Fruit fly (Drosophila melanogaster) whole organism, embryonic: Measurements from ENCODE around the gene RabX5.
A peak's percentile ranks its signal among the peaks of the same experiment; 100 is the strongest.

Experiments used
- B-H2 ChIP-seq: fragments of 200-800 bp; sonication (Bioruptor generic); optimal IDR thresholded peaks from 2 replicates; lab custom pipeline; 2018; ENCODE audit warnings: missing biosample characterization, mild to moderate bottlenecking, missing genetic modification characterization
- BEAF-32 ChIP-seq: fragments of 200-800 bp; sonication (Bioruptor generic); optimal IDR thresholded peaks from 3 replicates; lab custom pipeline; 2017; ENCODE audit warnings: missing biosample characterization, missing genetic modification characterization, mild to moderate bottlenecking, moderate library complexity, missing genetic modification reagents
- CG10274 ChIP-seq: fragments of 200-800 bp; sonication (Bioruptor generic); optimal IDR thresholded peaks from 3 replicates; lab custom pipeline; 2017; ENCODE audit warnings: missing biosample characterization, mild to moderate bottlenecking, missing genetic modification characterization
- CG10321 ChIP-seq: fragments of 200-800 bp; sonication (Bioruptor generic); IDR thresholded peaks from 2 replicates; pipeline ENCODE4 v1.3.6; 2022; ENCODE audit warnings: missing biosample characterization, missing genetic modification characterization
- CG10366 ChIP-seq: fragments of 200-800 bp; sonication (Bioruptor generic); IDR thresholded peaks from 2 replicates; pipeline ENCODE4 v1.3.6; 2022; ENCODE audit warnings: missing biosample characterization, missing genetic modification characterization
- CG12659 ChIP-seq: fragments of 200-800 bp; sonication (Bioruptor generic); optimal IDR thresholded peaks from 3 replicates; lab custom pipeline; 2017; ENCODE audit warnings: mild to moderate bottlenecking, missing biosample characterization, missing genetic modification reagents, missing genetic modification characterization
- CG14014 ChIP-seq: fragments of 200-800 bp; sonication (Bioruptor generic); IDR thresholded peaks from 2 replicates; pipeline ENCODE4 v1.3.6; 2022; ENCODE audit warnings: missing biosample characterization, missing genetic modification characterization
- CG14860 ChIP-seq: fragments of 200-800 bp; sonication (Bioruptor generic); IDR thresholded peaks from 3 replicates; pipeline ENCODE4 v1.3.6; 2022; ENCODE audit warnings: missing biosample characterization, missing genetic modification characterization; ENCODE audit not compliant: partially characterized antibody
- CG1529 ChIP-seq: fragments of 200-800 bp; sonication (Bioruptor generic); optimal IDR thresholded peaks from 3 replicates; lab custom pipeline; 2018; ENCODE audit warnings: missing biosample characterization, missing genetic modification characterization
- CG15601 ChIP-seq: fragments of 200-800 bp; sonication (Bioruptor generic); optimal IDR thresholded peaks from 3 replicates; lab custom pipeline; 2019; ENCODE audit warnings: missing biosample characterization, mild to moderate bottlenecking, missing genetic modification characterization, moderate library complexity
- CG1602 ChIP-seq: fragments of 200-800 bp; sonication (Bioruptor generic); optimal IDR thresholded peaks from 3 replicates; lab custom pipeline; 2016; ENCODE audit warnings: missing biosample characterization, missing genetic modification characterization
- CG16863 ChIP-seq: fragments of 200-800 bp; sonication (Bioruptor generic); optimal IDR thresholded peaks from 3 replicates; lab custom pipeline; 2016; ENCODE audit warnings: missing biosample characterization, missing genetic modification characterization
- CG1792 ChIP-seq: fragments of 200-800 bp; sonication (Bioruptor generic); optimal IDR thresholded peaks from 2 replicates; lab custom pipeline; 2016; ENCODE audit warnings: missing biosample characterization, missing genetic modification characterization
- CG18476 ChIP-seq: fragments of 200-800 bp; sonication (Bioruptor generic); optimal IDR thresholded peaks from 2 replicates; lab custom pipeline; 2016; ENCODE audit warnings: missing biosample characterization, mild to moderate bottlenecking, missing genetic modification characterization
- CG18599 ChIP-seq: fragments of 200-800 bp; sonication (Bioruptor generic); optimal IDR thresholded peaks from 3 replicates; lab custom pipeline; 2017; ENCODE audit warnings: missing biosample characterization, missing genetic modification characterization, mild to moderate bottlenecking, moderate library complexity, missing genetic modification reagents
- CG2712 ChIP-seq: fragments of 200-800 bp; optimal IDR thresholded peaks from 3 replicates; lab custom pipeline; 2019; ENCODE audit warnings: missing biosample characterization, mild to moderate bottlenecking, missing genetic modification characterization, moderate library complexity
- CG6654 ChIP-seq: fragments of 200-800 bp; sonication (Bioruptor generic); optimal IDR thresholded peaks from 2 replicates; lab custom pipeline; 2017; ENCODE audit warnings: missing biosample characterization, mild to moderate bottlenecking, missing genetic modification characterization
- CG6689 ChIP-seq: fragments of 200-800 bp; sonication (Bioruptor generic); IDR thresholded peaks from 2 replicates; pipeline ENCODE4 v1.3.6; 2022; ENCODE audit warnings: missing biosample characterization, missing genetic modification characterization
- CG6791 ChIP-seq: fragments of 200-800 bp; sonication (Bioruptor generic); IDR thresholded peaks from 3 replicates; pipeline ENCODE4 v1.3.6; 2022; ENCODE audit warnings: missing biosample characterization, missing genetic modification characterization; ENCODE audit not compliant: partially characterized antibody
- CG7271 ChIP-seq: fragments of 200-800 bp; sonication (Bioruptor generic); optimal IDR thresholded peaks from 2 replicates; lab custom pipeline; 2018; ENCODE audit warnings: missing biosample characterization, mild to moderate bottlenecking, missing genetic modification characterization, moderate library complexity
- CG7786 ChIP-seq: fragments of 200-800 bp; sonication (Bioruptor generic); optimal IDR thresholded peaks from 2 replicates; lab custom pipeline; 2016; ENCODE audit warnings: missing biosample characterization, missing genetic modification characterization
- CG8944 ChIP-seq: fragments of 200-800 bp; sonication (Bioruptor generic); optimal IDR thresholded peaks from 3 replicates; lab custom pipeline; 2016; ENCODE audit warnings: missing biosample characterization, missing genetic modification characterization
- Chrac-16 ChIP-seq: fragments of 200-800 bp; sonication (Bioruptor generic); optimal IDR thresholded peaks from 3 replicates; lab custom pipeline; 2016; ENCODE audit warnings: missing biosample characterization, missing genetic modification characterization
- E2f2 ChIP-seq: fragments of 200-800 bp; sonication (Bioruptor generic); IDR thresholded peaks from 2 replicates; pipeline ENCODE4 v1.3.6; 2022; ENCODE audit warnings: missing biosample characterization, missing genetic modification characterization
- ERR ChIP-seq: fragments of 200-800 bp; sonication (Bioruptor generic); optimal IDR thresholded peaks from 2 replicates; lab custom pipeline; 2016; ENCODE audit warnings: missing biosample characterization, missing genetic modification characterization
- Hr51 ChIP-seq, 2 experiments: fragments of 200-800 bp; sonication (Bioruptor generic); optimal IDR thresholded peaks; 2 replicates in 1 of 2; 3 replicates in 1 of 2; lab custom pipeline; 2016 to 2018; ENCODE audit warnings: missing biosample characterization in 2 of 2, missing genetic modification characterization in 2 of 2, mild to moderate bottlenecking in 1 of 2, moderate library complexity in 1 of 2
- NFAT ChIP-seq: fragments of 200-800 bp; sonication (Bioruptor generic); IDR thresholded peaks from 2 replicates; pipeline ENCODE4 v1.3.6; 2022; ENCODE audit warnings: missing biosample characterization, missing genetic modification characterization
- YL-1 ChIP-seq: fragments of 200-800 bp; sonication (Bioruptor generic); optimal IDR thresholded peaks from 3 replicates; lab custom pipeline; 2017; ENCODE audit warnings: missing biosample characterization, mild to moderate bottlenecking, missing genetic modification characterization
- ab ChIP-seq: fragments of 200-800 bp; sonication (Bioruptor generic); optimal IDR thresholded peaks from 2 replicates; lab custom pipeline; 2016; ENCODE audit warnings: missing biosample characterization, missing genetic modification characterization
- btn ChIP-seq: fragments of 200-800 bp; sonication (Bioruptor generic); optimal IDR thresholded peaks from 2 replicates; lab custom pipeline; 2016; ENCODE audit warnings: missing biosample characterization, missing genetic modification characterization
- caup ChIP-seq: fragments of 200-800 bp; sonication (Bioruptor generic); optimal IDR thresholded peaks from 3 replicates; lab custom pipeline; 2017; ENCODE audit warnings: missing biosample characterization, mild to moderate bottlenecking, missing genetic modification characterization, moderate library complexity; ENCODE audit not compliant: severe bottlenecking
- cg ChIP-seq: fragments of 200-800 bp; sonication (Bioruptor generic); optimal IDR thresholded peaks from 3 replicates; lab custom pipeline; 2019; ENCODE audit warnings: missing biosample characterization, mild to moderate bottlenecking, missing genetic modification characterization, moderate library complexity
- en ChIP-seq: fragments of 200-800 bp; sonication (Bioruptor generic); optimal IDR thresholded peaks from 2 replicates; lab custom pipeline; 2016; ENCODE audit warnings: missing biosample characterization, missing genetic modification characterization
- eve ChIP-seq, 2 experiments: fragments of >200 bp; optimal IDR thresholded peaks; 2 replicates each; lab custom pipeline; 2017; ENCODE audit warnings: missing biosample characterization in 2 of 2, missing genetic modification characterization in 2 of 2
- exex ChIP-seq: fragments of 200-800 bp; sonication (Bioruptor generic); optimal IDR thresholded peaks from 4 replicates; lab custom pipeline; 2018; ENCODE audit warnings: missing biosample characterization, mild to moderate bottlenecking, missing genetic modification characterization, moderate library complexity
- h ChIP-seq: fragments of >200 bp; optimal IDR thresholded peaks from 2 replicates; lab custom pipeline; 2017
- hb ChIP-seq: fragments of 200-800 bp; sonication (Bioruptor generic); IDR thresholded peaks from 3 replicates; pipeline ENCODE4 v1.3.6; 2022; ENCODE audit warnings: missing biosample characterization, missing genetic modification characterization; ENCODE audit not compliant: partially characterized antibody
- lilli ChIP-seq: fragments of 200-800 bp; sonication (Bioruptor generic); optimal IDR thresholded peaks from 3 replicates; lab custom pipeline; 2016; ENCODE audit warnings: missing biosample characterization, missing genetic modification characterization
- luna ChIP-seq: fragments of 200-800 bp; sonication (Bioruptor generic); optimal IDR thresholded peaks from 2 replicates; lab custom pipeline; 2016; ENCODE audit warnings: missing biosample characterization, missing genetic modification characterization
- mirr ChIP-seq: fragments of 200-800 bp; sonication (Bioruptor generic); optimal IDR thresholded peaks from 3 replicates; lab custom pipeline; 2018; ENCODE audit warnings: missing biosample characterization, mild to moderate bottlenecking, missing genetic modification characterization
- nerfin-2 ChIP-seq: fragments of 200-800 bp; sonication (Bioruptor generic); IDR thresholded peaks from 2 replicates; pipeline ENCODE4 v1.3.6; 2022; ENCODE audit warnings: missing biosample characterization, missing genetic modification characterization; ENCODE audit not compliant: partially characterized antibody
- oc ChIP-seq: fragments of 200-800 bp; sonication (Bioruptor generic); optimal IDR thresholded peaks from 2 replicates; lab custom pipeline; 2018; ENCODE audit warnings: missing biosample characterization, mild to moderate bottlenecking, missing genetic modification characterization, moderate library complexity
- pan ChIP-seq, 4 experiments: fragments of >200 bp in 3 of 4; fragments of 200-800 bp in 1 of 4; sonication (Bioruptor generic) in 1 of 4; optimal IDR thresholded peaks in 3 of 4; IDR thresholded peaks in 1 of 4; 2 replicates each; pipeline versions ENCODE4 v1.3.6 to Lab custom; 2017 to 2022; ENCODE audit warnings: missing biosample characterization in 2 of 4, missing genetic modification characterization in 2 of 4, mixed read lengths in 1 of 4
- pho ChIP-seq: fragments of 200-800 bp; sonication (Bioruptor generic); optimal IDR thresholded peaks from 2 replicates; lab custom pipeline; 2016; ENCODE audit warnings: missing biosample characterization, missing genetic modification characterization
- sima ChIP-seq: fragments of 200-800 bp; sonication (Bioruptor generic); optimal IDR thresholded peaks from 2 replicates; lab custom pipeline; 2016; ENCODE audit warnings: missing biosample characterization, missing genetic modification characterization
- stc ChIP-seq: fragments of 200-800 bp; sonication (Bioruptor generic); IDR thresholded peaks from 2 replicates; pipeline ENCODE4 v1.3.6; 2022; ENCODE audit warnings: missing biosample characterization, missing genetic modification characterization
- trem ChIP-seq: fragments of 200-800 bp; optimal IDR thresholded peaks from 3 replicates; lab custom pipeline; 2019; ENCODE audit warnings: missing biosample characterization, mild to moderate bottlenecking, missing genetic modification characterization, moderate library complexity
- wdn ChIP-seq: fragments of 200-800 bp; sonication (Bioruptor generic); IDR thresholded peaks from 2 replicates; pipeline ENCODE4 v1.3.6; 2022; ENCODE audit warnings: missing biosample characterization, missing genetic modification characterization
- wor ChIP-seq: fragments of 200-800 bp; sonication (Bioruptor generic); IDR thresholded peaks from 2 replicates; pipeline ENCODE4 v1.3.6; 2022; ENCODE audit warnings: missing biosample characterization, missing genetic modification characterization
- yki ChIP-seq: fragments of >200 bp; optimal IDR thresholded peaks from 3 replicates; lab custom pipeline; 2018

The RabX5 gene

DNA sequence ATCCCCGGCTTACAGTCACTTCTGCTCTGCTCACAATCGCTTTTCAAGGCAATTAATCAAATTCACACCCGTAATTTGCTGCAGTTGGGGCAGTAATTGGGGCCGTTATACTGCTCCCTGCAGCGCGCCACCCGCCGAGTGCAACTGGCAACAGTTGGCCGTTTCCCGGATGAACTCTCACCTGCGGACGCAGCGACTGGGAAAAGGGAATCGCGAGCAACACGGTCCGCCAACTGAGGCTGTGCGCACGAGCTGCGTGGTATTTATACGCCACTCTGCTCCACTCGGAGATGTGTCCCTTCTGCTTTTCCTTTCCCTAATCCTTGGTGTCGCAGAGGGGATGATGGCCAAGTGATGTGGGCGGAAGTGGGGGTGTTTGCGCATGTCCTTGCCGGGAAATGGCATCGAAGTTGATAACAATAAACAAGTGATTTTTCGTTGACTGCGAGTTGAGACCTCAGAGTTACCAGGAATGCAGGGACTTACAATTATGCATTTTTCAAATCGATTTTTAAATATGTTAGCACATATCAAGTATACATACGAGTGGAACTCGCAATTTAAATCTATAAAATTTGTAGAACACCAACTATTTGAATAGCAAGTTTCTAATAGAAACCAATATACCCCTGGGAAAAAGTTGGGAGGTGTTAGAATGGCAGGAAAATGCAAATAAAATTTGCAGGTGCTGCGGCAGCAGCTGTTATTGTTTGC lies 40.7 kb downstream of the RabX5 start, which contains the start of gene GC (continued):
- TF ChIP-seq CG6654 (no peak), CG8944 (GFP tag; lab: Kevin White, UChicago) (no peak), CG14014 (GFP tag; lab: Robert Waterston, UW) (0 out of 2 replicates have a peak, but pooled peaks have one; percentile 13), luna (GFP tag; lab: Kevin White, UChicago) (no peak), NFAT (no peak), wor (GFP tag; lab: Robert Waterston, UW) (no peak), CG18599 (peak; percentile 26), pho (GFP tag; lab: Kevin White, UChicago) (peak; percentile 16), CG15601 (tag; lab: Kevin White, UChicago) (no peak), cg (GFP tag; lab: Kevin White, UChicago) (no peak), CG7271 (tag; lab: Kevin White, UChicago) (no peak), caup (GFP tag; lab: Kevin White, UChicago) (no peak), CG1792 (GFP tag; lab: Kevin White, UChicago) (no peak), sima (no peak), CG16863 (GFP tag; lab: Kevin White, UChicago) (no peak), lilli (GFP tag; lab: Kevin White, UChicago) (peak; percentile 49), CG1529 (GFP tag; lab: Kevin White, UChicago) (no peak), E2f2 (GFP tag; lab: Robert Waterston, UW) (peak; percentile 27; the same call in 1 of the 2 replicates), pan (optimal IDR thresholded peaks at IDR 0.05; lab: Kevin White, UChicago) (no peak), pan (GFP tag; optimal IDR thresholded peaks at IDR 0.05 in 1 of 2, IDR thresholded peaks at IDR 0.05 in 1 of 2) (peak in 1 of 2 experiments; percentile 39), nerfin-2 (GFP tag; lab: Robert Waterston, UW) (no peak), ab (GFP tag; lab: Kevin White, UChicago) (no peak), yki (lab: Kevin White, UChicago) (no peak), trem (tag; lab: Kevin White, UChicago) (no peak), Hr51 (GFP tag; optimal IDR thresholded peaks at IDR 0.05; lab: Kevin White, UChicago) (peak in 1 of 2 experiments; percentile 15), CG12659 (GFP tag; lab: Kevin White, UChicago) (peak; percentile 17), CG10321 (GFP tag; lab: Robert Waterston, UW) (no peak), CG7786 (peak; percentile 16), stc (GFP tag; lab: Robert Waterston, UW) (peak; percentile 47), CG6689 (GFP tag; lab: Robert Waterston, UW) (peak; percentile 32; the same call in 1 of the 2 replicates), CG14860 (GFP tag; lab: Robert Waterston, UW) (no peak), CG1602 (GFP tag; lab: Kevin White, UChicago) (no peak), CG6791 (GFP tag; lab: Robert Waterston, UW) (no peak), btn (GFP tag; lab: Kevin White, UChicago) (no peak), CG10366 (GFP tag; lab: Robert Waterston, UW) (peak; percentile 24), ERR (GFP tag; lab: Kevin White, UChicago) (no peak), CG10274 (GFP tag; lab: Kevin White, UChicago) (no peak), hb (no peak), en (GFP tag; lab: Kevin White, UChicago) (no peak), B-H2 (GFP tag; lab: Kevin White, UChicago) (no peak), mirr (GFP tag; lab: Kevin White, UChicago) (no peak), YL-1 (GFP tag; lab: Kevin White, UChicago) (no peak), exex (no peak), oc (no peak), h (lab: Kevin White, UChicago) (no peak), wdn (GFP tag; lab: Robert Waterston, UW) (no peak), Chrac-16 (GFP tag; lab: Kevin White, UChicago) (no peak), CG18476 (GFP tag; lab: Kevin White, UChicago) (no peak), eve (GFP tag; optimal IDR thresholded peaks at IDR 0.05; lab: Kevin White, UChicago) (no peak), BEAF-32 (no peak), CG2712 (tag; lab: Kevin White, UChicago) (no peak)
